Fruit fly (Drosophila melanogaster): Measurements from ENCODE around the gene Polr2J.

The Polr2J gene

dm6 chr2L:17427187-17427586 is 17.0 kb upstream of the Polr2J start (continued):
- TF ChIP-seq Ets96B (tag; optimal IDR thresholded peaks at IDR 0.05), result peak; percentile 40
- no peak for TF ChIP-seq Hr38 (GFP tag; optimal IDR thresholded peaks at IDR 0.05)
- TF ChIP-seq CG10669 (GFP tag; optimal IDR thresholded peaks at IDR 0.05), result peak; percentile 4
- TF ChIP-seq Smox (GFP tag; optimal IDR thresholded peaks at IDR 0.05), result peak; percentile 10
- no peak for TF ChIP-seq ss (GFP tag; optimal IDR thresholded peaks at IDR 0.05)
- TF ChIP-seq CG6163 (GFP tag; IDR thresholded peaks at IDR 0.05), result 0 out of 3 replicates have a peak, but pooled peaks have one; percentile 33
- peak; percentile 17 for TF ChIP-seq CG3919 (GFP tag; optimal IDR thresholded peaks at IDR 0.05)
- peak; percentile 7 for TF ChIP-seq net (GFP tag; optimal IDR thresholded peaks at IDR 0.05)
- TF ChIP-seq CG6276 (GFP tag; optimal IDR thresholded peaks at IDR 0.05), result peak; percentile 50
- TF ChIP-seq Hr39 (GFP tag; optimal IDR thresholded peaks at IDR 0.05), result peak; percentile 21
- peak; percentile 32 for TF ChIP-seq Sox14 (GFP tag; optimal IDR thresholded peaks at IDR 0.05)
- TF ChIP-seq Eip93F (GFP tag; optimal IDR thresholded peaks at IDR 0.05), result no peak
- TF ChIP-seq Eip78C (GFP tag), result peak; percentile 75
- peak; percentile 2 for TF ChIP-seq Eip75B (GFP tag; optimal IDR thresholded peaks at IDR 0.05)

dm6 chr2L:17425412-17425811 is 15.2 kb upstream of the Polr2J start:
- no peak for TF ChIP-seq acj6 (GFP tag; optimal IDR thresholded peaks at IDR 0.05)
- TF ChIP-seq Eip75B (GFP tag; optimal IDR thresholded peaks at IDR 0.05), result no peak
- peak; percentile 92 for TF ChIP-seq svp (GFP tag)
- TF ChIP-seq CG34406 (GFP tag; optimal IDR thresholded peaks at IDR 0.05), result no peak
- TF ChIP-seq Eip93F (GFP tag; optimal IDR thresholded peaks at IDR 0.05), result no peak

dm6 chr2L:17425005-17425404 is 14.8 kb upstream of the Polr2J start:
- no peak for TF ChIP-seq Sox15 (GFP tag; optimal IDR thresholded peaks at IDR 0.05)
- no peak for TF ChIP-seq CG7368 (GFP tag; optimal IDR thresholded peaks at IDR 0.05)
- no peak for TF ChIP-seq CG34406 (GFP tag; optimal IDR thresholded peaks at IDR 0.05)
- no peak for TF ChIP-seq Met (GFP tag; optimal IDR thresholded peaks at IDR 0.05)
- no peak for TF ChIP-seq Smox (GFP tag; optimal IDR thresholded peaks at IDR 0.05)
- TF ChIP-seq topi (GFP tag; optimal IDR thresholded peaks at IDR 0.05), result no peak
- TF ChIP-seq Sox14 (GFP tag; optimal IDR thresholded peaks at IDR 0.05), result no peak
- TF ChIP-seq CG11902 (GFP tag; optimal IDR thresholded peaks at IDR 0.05), result no peak
- TF ChIP-seq Eip78C (GFP tag), result no peak
- no peak for TF ChIP-seq acj6 (GFP tag; optimal IDR thresholded peaks at IDR 0.05)
- TF ChIP-seq CG8319 (GFP tag; optimal IDR thresholded peaks at IDR 0.05), result no peak
- TF ChIP-seq Blimp-1 (GFP tag; optimal IDR thresholded peaks at IDR 0.05), result no peak
- TF ChIP-seq Hr39 (GFP tag; optimal IDR thresholded peaks at IDR 0.05), result no peak
- TF ChIP-seq CG9139 (GFP tag; optimal IDR thresholded peaks at IDR 0.05), result no peak

- TF ChIP-seq vri (GFP tag; optimal IDR thresholded peaks at IDR 0.05) (no peak), Sox102F (GFP tag; optimal IDR thresholded peaks at IDR 0.05) (no peak), CG11762 (GFP tag; optimal IDR thresholded peaks at IDR 0.05; ENCODE audit: insufficient read depth) (no peak), Sox15 (GFP tag; optimal IDR thresholded peaks at IDR 0.05) (no peak), acj6 (GFP tag; optimal IDR thresholded peaks at IDR 0.05) (peak; percentile 3), CG1621 (tag; optimal IDR thresholded peaks at IDR 0.05) (no peak), Hr38 (GFP tag; optimal IDR thresholded peaks at IDR 0.05) (no peak), CG3032 (tag; optimal IDR thresholded peaks at IDR 0.05) (no peak), CG31627 (GFP tag; optimal IDR thresholded peaks at IDR 0.05) (peak; percentile 6), Smox (GFP tag; optimal IDR thresholded peaks at IDR 0.05) (no peak), Gug (GFP tag; IDR thresholded peaks at IDR 0.05) (no peak), ss (GFP tag; optimal IDR thresholded peaks at IDR 0.05) (no peak), Eip78C (GFP tag) (peak; percentile 61), CG6854 (GFP tag; optimal IDR thresholded peaks at IDR 0.05) (no peak), Eip75B (GFP tag; optimal IDR thresholded peaks at IDR 0.05) (no peak), Blimp-1 (GFP tag; optimal IDR thresholded peaks at IDR 0.05) (no peak), CG11294 (GFP tag; IDR thresholded peaks at IDR 0.05) (no peak), Lpt (GFP tag; optimal IDR thresholded peaks at IDR 0.05) (no peak), CG11902 (GFP tag; optimal IDR thresholded peaks at IDR 0.05) (no peak), CG34406 (GFP tag; optimal IDR thresholded peaks at IDR 0.05) (no peak), CG16779 (tag; optimal IDR thresholded peaks at IDR 0.05) (no peak), Met (GFP tag; optimal IDR thresholded peaks at IDR 0.05) (no peak), CG8632 (GFP tag; optimal IDR thresholded peaks at IDR 0.05) (no peak), dac (GFP tag; optimal IDR thresholded peaks at IDR 0.05) (no peak), Hr39 (GFP tag; optimal IDR thresholded peaks at IDR 0.05) (no peak), Eip93F (GFP tag; optimal IDR thresholded peaks at IDR 0.05) (no peak), achi (GFP tag; optimal IDR thresholded peaks at IDR 0.05) (no peak), Ets21C (GFP tag; optimal IDR thresholded peaks at IDR 0.05) (no peak), CG6792 (GFP tag; optimal IDR thresholded peaks at IDR 0.05) (no peak), fd85E (GFP tag; optimal IDR thresholded peaks at IDR 0.05) (no peak), net (GFP tag; optimal IDR thresholded peaks at IDR 0.05) (no peak), CG8119 (GFP tag; IDR thresholded peaks at IDR 0.05) (no peak), Ets96B (tag; optimal IDR thresholded peaks at IDR 0.05) (peak; percentile 3), CG32006 (GFP tag; optimal IDR thresholded peaks at IDR 0.05) (no peak), Sox14 (GFP tag; optimal IDR thresholded peaks at IDR 0.05) (no peak), CG10669 (GFP tag; optimal IDR thresholded peaks at IDR 0.05) (no peak)
These were observed 11.9 kb upstream of the Polr2J start for dm6 chr2L:17422089-17422488.

Data from whole organism, prepupa.